Worm (Caenorhabditis elegans) whole organism, L1 larva: ENCODE measurements around the gene srd-56.

Experiments used
- aha-1 ChIP-seq: fragments of 150-350 bp; optimal IDR thresholded peaks from 2 replicates; lab custom pipeline; 2014; ENCODE audit warnings: missing biosample characterization, missing genetic modification characterization
- ama-1 ChIP-seq: fragments of 150-350 bp; optimal IDR thresholded peaks from 2 replicates; lab custom pipeline; 2014
- ceh-63 ChIP-seq: fragments of 200-800 bp; sonication (Bioruptor generic); optimal IDR thresholded peaks from 2 replicates; lab custom pipeline; 2018; ENCODE audit warnings: mild to moderate bottlenecking, missing genetic modification characterization, missing compliant biosample characterization
- ceh-82 ChIP-seq, 3 experiments: fragments of 150-350 bp in 1 of 3; sonication (generic microtip) in 2 of 3; optimal IDR thresholded peaks; 2 replicates each; lab custom pipeline; 2014 to 2017; ENCODE audit warnings: missing biosample characterization in 3 of 3, missing genetic modification characterization in 3 of 3
- ceh-88 ChIP-seq: fragments of 200-800 bp; sonication (Bioruptor generic); IDR thresholded peaks from 2 replicates; pipeline ENCODE4 v1.3.6; 2022; ENCODE audit warnings: missing genetic modification characterization, missing compliant biosample characterization
- ceh-90 ChIP-seq: sonication (generic microtip); optimal IDR thresholded peaks from 2 replicates; lab custom pipeline; 2016; ENCODE audit warnings: missing genetic modification characterization, missing compliant biosample characterization
- ces-1 ChIP-seq: fragments of 150-350 bp; optimal IDR thresholded peaks from 2 replicates; lab custom pipeline; 2014; ENCODE audit warnings: missing biosample characterization, missing genetic modification reagents, missing genetic modification characterization
- efl-1 ChIP-seq, 4 experiments: fragments of 150-350 bp; optimal IDR thresholded peaks in 3 of 4; peaks in 1 of 4; 1 replicate in 1 of 4; 2 replicates in 3 of 4; lab custom pipeline; 2014; ENCODE audit warnings: missing biosample characterization in 2 of 4, missing genetic modification characterization in 2 of 4, missing genetic modification reagents in 2 of 4
- egl-13 ChIP-seq: sonication (generic microtip); optimal IDR thresholded peaks from 2 replicates; lab custom pipeline; 2016; ENCODE audit warnings: missing genotype, missing genetic modification reagents, missing genetic modification characterization, missing compliant biosample characterization
- egl-27 ChIP-seq, 2 experiments: fragments of 150-350 bp in 1 of 2; sonication (generic microtip); optimal IDR thresholded peaks; 3 replicates each; lab custom pipeline; 2017 to 2018; ENCODE audit warnings: missing biosample characterization in 2 of 2, missing genetic modification characterization in 2 of 2, missing genetic modification reagents in 2 of 2
- elt-2 ChIP-seq: sonication (generic microtip); optimal IDR thresholded peaks from 2 replicates; lab custom pipeline; 2016; ENCODE audit warnings: missing genetic modification characterization, mild to moderate bottlenecking, inconsistent platforms, missing compliant biosample characterization, missing genetic modification reagents
- elt-3 ChIP-seq, 6 experiments: fragments of 150-350 bp in 1 of 6; sonication (generic microtip); optimal IDR thresholded peaks; 2 replicates each; lab custom pipeline; 2017 to 2018; ENCODE audit warnings: missing biosample characterization in 6 of 6, missing genetic modification characterization in 6 of 6, inconsistent platforms in 1 of 6
- fkh-4 ChIP-seq: sonication (generic microtip); optimal IDR thresholded peaks from 2 replicates; lab custom pipeline; 2016; ENCODE audit warnings: missing compliant biosample characterization, missing genetic modification characterization, borderline replicate concordance
- fkh-8 ChIP-seq: sonication (generic microtip); optimal IDR thresholded peaks from 2 replicates; lab custom pipeline; 2016; ENCODE audit warnings: mild to moderate bottlenecking, missing genetic modification characterization, missing compliant biosample characterization
- hlh-4 ChIP-seq: sonication (generic microtip); optimal IDR thresholded peaks from 2 replicates; lab custom pipeline; 2016; ENCODE audit warnings: mild to moderate bottlenecking, missing genetic modification characterization, missing compliant biosample characterization
- irx-1 ChIP-seq: sonication (generic microtip); optimal IDR thresholded peaks from 2 replicates; lab custom pipeline; 2016; ENCODE audit warnings: missing genetic modification characterization, missing compliant biosample characterization
- isw-1 ChIP-seq: fragments of 200-800 bp; sonication (Bioruptor generic); IDR thresholded peaks from 2 replicates; pipeline ENCODE4 v1.3.6; 2022; ENCODE audit warnings: missing genetic modification characterization, missing compliant biosample characterization
- lin-15B ChIP-seq: fragments of 150-350 bp; sonication (generic microtip); optimal IDR thresholded peaks from 3 replicates; lab custom pipeline; 2014; ENCODE audit warnings: missing biosample characterization, missing genetic modification characterization
- lin-35 ChIP-seq, 2 experiments: fragments of 150-350 bp; optimal IDR thresholded peaks; 2 replicates each; lab custom pipeline; 2014; ENCODE audit warnings: missing biosample characterization in 2 of 2, missing genetic modification characterization in 2 of 2, missing genetic modification reagents in 2 of 2
- lsy-2 ChIP-seq, 2 experiments: fragments of 150-350 bp; optimal IDR thresholded peaks; 2 replicates each; lab custom pipeline; 2014; ENCODE audit warnings: missing biosample characterization in 2 of 2, missing genetic modification characterization in 2 of 2
- mef-2 ChIP-seq: fragments of 150-350 bp; optimal IDR thresholded peaks from 2 replicates; lab custom pipeline; 2014; ENCODE audit warnings: missing biosample characterization, missing genetic modification characterization
- nhr-11 ChIP-seq: fragments of 150-350 bp; optimal IDR thresholded peaks from 2 replicates; lab custom pipeline; 2014; ENCODE audit warnings: missing biosample characterization, missing genetic modification characterization
- nhr-19 ChIP-seq: fragments of 200-800 bp; sonication (Bioruptor generic); conservative IDR thresholded peaks from 2 replicates; pipeline ENCODE4 v1.3.6; 2022; ENCODE audit warnings: missing genetic modification characterization, missing compliant biosample characterization
- nhr-20 ChIP-seq: sonication (generic microtip); optimal IDR thresholded peaks from 2 replicates; lab custom pipeline; 2016; ENCODE audit warnings: mild to moderate bottlenecking, missing genetic modification characterization, missing compliant biosample characterization
- nhr-237 ChIP-seq: fragments of 150-350 bp; optimal IDR thresholded peaks from 2 replicates; lab custom pipeline; 2014; ENCODE audit warnings: missing biosample characterization, missing genetic modification characterization
- nhr-28 ChIP-seq: fragments of 150-350 bp; optimal IDR thresholded peaks from 2 replicates; lab custom pipeline; 2014; ENCODE audit warnings: missing biosample characterization, missing genetic modification characterization
- nhr-71 ChIP-seq: sonication (generic microtip); optimal IDR thresholded peaks from 2 replicates; lab custom pipeline; 2016; ENCODE audit warnings: mild to moderate bottlenecking, missing genetic modification characterization, moderate library complexity, missing compliant biosample characterization
- nhr-76 ChIP-seq: sonication (generic microtip); optimal IDR thresholded peaks from 2 replicates; lab custom pipeline; 2017; ENCODE audit warnings: missing biosample characterization, missing genetic modification characterization
- nhr-77 ChIP-seq: fragments of 150-350 bp; optimal IDR thresholded peaks from 2 replicates; lab custom pipeline; 2014; ENCODE audit warnings: missing biosample characterization, missing genetic modification characterization
- nhr-85 ChIP-seq: sonication (generic microtip); peaks from one replicate; lab custom pipeline; 2016; ENCODE audit warnings: missing genetic modification characterization, inconsistent platforms, missing compliant biosample characterization
- nhr-90 ChIP-seq: sonication (generic microtip); optimal IDR thresholded peaks from 2 replicates; lab custom pipeline; 2016; ENCODE audit warnings: mild to moderate bottlenecking, missing genetic modification characterization, missing compliant biosample characterization; ENCODE audit not compliant: poor library complexity
- pag-3 ChIP-seq: sonication (generic microtip); optimal IDR thresholded peaks from 2 replicates; lab custom pipeline; 2017; ENCODE audit warnings: missing genetic modification characterization, mild to moderate bottlenecking, missing compliant biosample characterization, antibody characterized with exemption, borderline replicate concordance; ENCODE audit not compliant: insufficient read depth
- pax-3 ChIP-seq: fragments of 200-800 bp; sonication (Bioruptor generic); optimal IDR thresholded peaks from 2 replicates; lab custom pipeline; 2018; ENCODE audit warnings: mild to moderate bottlenecking, missing genetic modification characterization, moderate library complexity, missing compliant biosample characterization
- pqm-1 ChIP-seq: sonication (generic microtip); optimal IDR thresholded peaks from 3 replicates; lab custom pipeline; 2017; ENCODE audit warnings: missing biosample characterization, missing genetic modification characterization
- rnt-1 ChIP-seq: sonication (generic microtip); optimal IDR thresholded peaks from 2 replicates; lab custom pipeline; 2016; ENCODE audit warnings: mild to moderate bottlenecking, missing genetic modification characterization, moderate library complexity, missing compliant biosample characterization
- skn-1 ChIP-seq: fragments of 150-350 bp; optimal IDR thresholded peaks from 2 replicates; lab custom pipeline; 2014; ENCODE audit warnings: missing biosample characterization, missing genetic modification characterization
- snpc-4 ChIP-seq: fragments of 150-350 bp; optimal IDR thresholded peaks from 2 replicates; lab custom pipeline; 2014; ENCODE audit warnings: missing biosample characterization, missing genetic modification characterization
- sptf-1 ChIP-seq: fragments of 150-350 bp; optimal IDR thresholded peaks from 2 replicates; lab custom pipeline; 2014; ENCODE audit warnings: missing biosample characterization, missing genetic modification characterization
- tbx-2 ChIP-seq: sonication (generic microtip); optimal IDR thresholded peaks from 2 replicates; lab custom pipeline; 2016; ENCODE audit warnings: missing genetic modification characterization, missing compliant biosample characterization
- unc-130 ChIP-seq: fragments of 150-350 bp; optimal IDR thresholded peaks from 2 replicates; lab custom pipeline; 2017; ENCODE audit warnings: missing biosample characterization, missing genetic modification characterization, inconsistent platforms
- xbp-1 ChIP-seq: sonication (generic microtip); optimal IDR thresholded peaks from 2 replicates; lab custom pipeline; 2016; ENCODE audit warnings: missing genetic modification characterization, missing compliant biosample characterization
- ztf-4 ChIP-seq: fragments of 150-350 bp; optimal IDR thresholded peaks from 2 replicates; lab custom pipeline; 2014; ENCODE audit warnings: missing biosample characterization, missing genetic modification characterization

srd-56 gene

DNA sequence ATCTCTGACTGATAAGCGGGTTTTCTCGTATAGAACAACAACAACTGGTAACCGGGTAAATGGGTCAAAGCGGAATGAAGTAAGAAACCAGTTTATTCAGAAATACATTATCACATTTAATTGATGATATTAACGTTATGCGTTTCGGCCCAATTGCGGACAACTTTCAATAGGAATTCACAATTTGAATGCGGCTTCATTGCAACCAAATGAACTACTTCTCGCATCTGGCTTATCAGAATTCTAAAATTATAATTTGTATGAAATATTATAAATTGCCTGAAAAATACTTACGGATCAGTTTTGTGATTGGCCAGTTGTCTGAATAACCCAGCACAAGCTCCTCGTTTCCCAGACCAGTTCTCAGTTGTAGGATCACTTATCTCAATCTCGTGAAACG, 34.3 kb downstream of the srd-56 start, which contains the start of gene col-36:
Gene col-36, minus strand, starts transcription at position 101 of the 400 bp plus-strand sequence.
- no peak for TF ChIP-seq ceh-90 (tag; lab: Kevin White, UChicago)
- TF ChIP-seq egl-13 (tag; lab: Kevin White, UChicago) = no peak
- no peak for TF ChIP-seq egl-27 (tag; optimal IDR thresholded peaks at IDR 0.05; lab: Kevin White, UChicago)
- TF ChIP-seq pqm-1 (tag; lab: Kevin White, UChicago) = no peak
- no peak for TF ChIP-seq nhr-28 (tag; lab: Kevin White, UChicago)
- TF ChIP-seq nhr-11 (tag; lab: Kevin White, UChicago) = no peak
- no peak for TF ChIP-seq ceh-82 (tag; optimal IDR thresholded peaks at IDR 0.05; lab: Kevin White, UChicago)
- no peak for TF ChIP-seq nhr-19
- no peak for TF ChIP-seq pax-3 (tag; lab: Kevin White, UChicago)
- TF ChIP-seq lin-15B (tag; lab: Kevin White, UChicago) = no peak
- TF ChIP-seq nhr-76 (tag; lab: Kevin White, UChicago) = no peak
- no peak for TF ChIP-seq nhr-20 (tag; lab: Kevin White, UChicago)
- TF ChIP-seq tbx-2 (tag; lab: Kevin White, UChicago) = no peak
- no peak for TF ChIP-seq snpc-4
- no peak for TF ChIP-seq nhr-71 (tag; lab: Kevin White, UChicago)

DNA sequence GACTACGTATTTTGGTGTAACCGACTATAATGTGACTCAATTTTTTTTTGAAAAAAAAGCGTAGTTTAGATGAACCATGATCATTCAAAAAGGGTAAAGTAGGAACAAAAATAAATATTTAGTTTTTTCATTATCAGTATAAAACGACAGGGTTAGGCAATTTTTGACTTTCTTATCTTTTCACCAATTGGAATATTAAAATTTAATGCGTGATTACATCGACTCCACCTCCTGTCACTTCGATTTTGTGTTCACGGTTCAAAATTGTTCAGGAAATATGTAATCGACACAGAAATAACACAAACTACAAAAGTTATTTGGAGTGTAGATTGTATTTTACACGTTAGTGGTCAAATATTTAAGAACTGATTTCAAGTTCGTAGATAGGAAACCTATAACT, 36.2 kb downstream of the srd-56 start:
- no peak for TF ChIP-seq hlh-4 (tag; lab: Kevin White, UChicago)
- TF ChIP-seq xbp-1 (tag; lab: Kevin White, UChicago) = no peak
- TF ChIP-seq isw-1 (GFP tag; lab: Robert Waterston, UW) = no peak
- peak; percentile 55 for TF ChIP-seq elt-2 (tag; lab: Kevin White, UChicago)

DNA sequence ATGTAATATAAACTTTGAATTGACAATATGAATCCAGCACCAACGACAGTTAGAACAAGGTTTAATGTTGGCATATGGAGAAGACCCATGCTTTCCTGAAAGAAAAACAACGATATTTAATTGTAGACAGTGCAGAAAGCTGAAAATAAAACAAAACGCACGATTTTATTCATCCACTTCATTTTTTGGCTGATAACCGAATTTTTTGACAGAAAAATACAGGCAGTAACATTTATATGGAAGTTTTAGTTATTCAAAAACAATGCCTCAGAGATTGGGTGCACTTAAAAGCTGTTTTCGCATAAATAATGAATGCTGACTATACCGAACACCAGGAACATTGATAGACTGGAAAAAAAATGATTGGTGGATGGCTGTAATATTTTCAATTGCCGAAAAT, 37.3 kb downstream of the srd-56 start, which contains the start of gene mfsd-13.2:
Gene mfsd-13.2, minus strand, starts transcription at position 101 of the 400 bp plus-strand sequence.
- TF ChIP-seq nhr-85 (tag; lab: Kevin White, UChicago) (peak; percentile 26), lsy-2 (tag; optimal IDR thresholded peaks at IDR 0.05; lab: Kevin White, UChicago) (no peak), sptf-1 (tag; lab: Kevin White, UChicago) (no peak)

DNA sequence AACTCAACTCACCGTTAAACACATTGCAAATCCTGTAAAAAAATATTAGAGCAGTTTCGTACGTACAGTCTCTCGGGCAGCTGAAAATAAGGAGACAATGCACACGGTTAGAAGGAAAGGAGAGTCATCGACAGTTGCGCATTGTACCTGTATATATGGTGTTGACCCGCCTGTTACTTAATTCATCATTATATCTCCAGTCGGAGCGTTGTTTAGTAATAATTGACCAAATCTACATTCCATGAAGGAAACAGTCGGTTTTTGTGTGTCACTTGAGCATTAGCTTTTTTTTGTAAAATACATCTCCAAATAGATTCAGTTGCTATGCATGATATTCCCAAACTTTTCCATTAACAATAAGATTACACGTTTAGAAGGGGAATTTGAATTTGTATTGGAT, 41.5 kb downstream of the srd-56 start, which contains the start of gene C27H5.12:
Gene C27H5.12, minus strand, starts transcription at position 101 of the 400 bp plus-strand sequence.
- TF ChIP-seq irx-1 (tag; lab: Kevin White, UChicago) = no peak
- no peak for TF ChIP-seq snpc-4
- TF ChIP-seq fkh-4 = no peak
- no peak for TF ChIP-seq isw-1 (GFP tag; lab: Robert Waterston, UW)
- TF ChIP-seq egl-13 (tag; lab: Kevin White, UChicago) = no peak
- no peak for TF ChIP-seq pag-3 (tag; lab: Kevin White, UChicago)

DNA sequence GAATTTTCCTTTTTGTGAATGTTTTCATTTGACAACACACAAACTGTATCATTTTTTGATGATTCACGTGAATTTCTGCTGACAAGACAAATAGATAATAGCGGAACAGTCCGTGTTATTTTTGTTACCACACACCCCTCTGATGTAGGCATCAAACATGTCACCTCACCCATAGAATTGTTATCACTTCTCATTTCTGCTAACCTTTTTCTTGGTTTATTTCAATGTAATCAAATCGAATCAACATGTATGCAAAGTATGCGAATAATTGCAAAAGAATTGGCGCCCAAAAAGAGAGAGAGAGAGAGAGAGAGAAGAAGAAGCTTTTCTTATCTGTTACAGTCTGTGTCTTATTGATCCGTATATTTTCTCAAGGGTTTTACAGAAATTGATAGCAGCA, 45.6 kb downstream of the srd-56 start:
- TF ChIP-seq pqm-1 (tag; lab: Kevin White, UChicago) (no peak), nhr-77 (tag; lab: Kevin White, UChicago) (no peak), mef-2 (tag; lab: Kevin White, UChicago) (no peak), isw-1 (GFP tag; lab: Robert Waterston, UW) (no peak), ceh-88 (GFP tag; lab: Robert Waterston, UW) (no peak), ama-1 (lab: Kevin White, UChicago) (no peak), elt-3 (tag; optimal IDR thresholded peaks at IDR 0.05; lab: Kevin White, UChicago) (peak in 2 of 6 experiments; percentile 18 to 59), nhr-20 (tag; lab: Kevin White, UChicago) (peak; percentile 55), pax-3 (tag; lab: Kevin White, UChicago) (no peak), rnt-1 (tag; lab: Kevin White, UChicago) (no peak), ceh-90 (tag; lab: Kevin White, UChicago) (no peak), egl-13 (tag; lab: Kevin White, UChicago) (no peak), nhr-237 (tag; lab: Kevin White, UChicago) (no peak), fkh-4 (no peak), lsy-2 (tag; optimal IDR thresholded peaks at IDR 0.05; lab: Kevin White, UChicago) (peak in 1 of 2 experiments; percentile 8), nhr-90 (peak; percentile 19), lin-35 (GFP tag; optimal IDR thresholded peaks at IDR 0.05; lab: Kevin White, UChicago) (peak in 1 of 2 experiments; percentile 50), unc-130 (tag; lab: Kevin White, UChicago) (no peak), ces-1 (GFP tag; lab: Kevin White, UChicago) (no peak), ztf-4 (no peak), aha-1 (tag; lab: Kevin White, UChicago) (no peak), nhr-71 (tag; lab: Kevin White, UChicago) (peak; percentile 33), elt-2 (tag; lab: Kevin White, UChicago) (peak; percentile 83), fkh-8 (tag; lab: Kevin White, UChicago) (no peak), nhr-11 (tag; lab: Kevin White, UChicago) (no peak), nhr-76 (tag; lab: Kevin White, UChicago) (no peak), skn-1 (no peak), ceh-63 (GFP tag; lab: Kevin White, UChicago) (no peak), nhr-85 (tag; lab: Kevin White, UChicago) (peak; percentile 61), efl-1 (optimal IDR thresholded peaks at IDR 0.05; lab: Kevin White, UChicago) (no peak), efl-1 (GFP tag; optimal IDR thresholded peaks at IDR 0.05 in 1 of 2; lab: Kevin White, UChicago) (no peak), nhr-28 (tag; lab: Kevin White, UChicago) (no peak)
